Fruit fly (Drosophila melanogaster) whole organism, embryonic: ENCODE data around the gene CCAP.
A peak's percentile ranks its signal among the peaks of the same experiment; 100 is the strongest.

Source experiments
- Adf1 ChIP-seq: fragments of 200-800 bp; sonication (Bioruptor generic); IDR thresholded peaks from 2 replicates; pipeline ENCODE4 v1.3.6; 2022; ENCODE audit warnings: missing biosample characterization, missing genetic modification characterization
- Antp ChIP-seq: fragments of 200-800 bp; sonication (Bioruptor generic); optimal IDR thresholded peaks from 3 replicates; lab custom pipeline; 2016; ENCODE audit warnings: missing biosample characterization, missing genetic modification characterization
- Atf-2 ChIP-seq: fragments of 200-800 bp; sonication (Bioruptor generic); optimal IDR thresholded peaks from 2 replicates; lab custom pipeline; 2016; ENCODE audit warnings: missing biosample characterization, missing genetic modification characterization
- B-H2 ChIP-seq: fragments of 200-800 bp; sonication (Bioruptor generic); optimal IDR thresholded peaks from 2 replicates; lab custom pipeline; 2018; ENCODE audit warnings: missing biosample characterization, mild to moderate bottlenecking, missing genetic modification characterization
- CG11085 ChIP-seq: fragments of 200-800 bp; sonication (Bioruptor generic); IDR thresholded peaks from 2 replicates; pipeline ENCODE4 v1.3.6; 2022; ENCODE audit warnings: missing biosample characterization, missing genetic modification characterization
- CG11456 ChIP-seq: fragments of 200-800 bp; sonication (Bioruptor generic); IDR thresholded peaks from 3 replicates; pipeline ENCODE4 v1.3.6; 2022; ENCODE audit warnings: missing biosample characterization, missing genetic modification characterization
- CG11504 ChIP-seq: fragments of 200-800 bp; sonication (Bioruptor generic); optimal IDR thresholded peaks from 3 replicates; lab custom pipeline; 2019; ENCODE audit warnings: missing biosample characterization, mild to moderate bottlenecking, missing genetic modification characterization, moderate library complexity
- CG12391 ChIP-seq: fragments of 200-800 bp; sonication (Bioruptor generic); optimal IDR thresholded peaks from 3 replicates; lab custom pipeline; 2018; ENCODE audit warnings: missing biosample characterization, mild to moderate bottlenecking, missing genetic modification characterization, moderate library complexity
- CG13424 ChIP-seq: fragments of 200-800 bp; sonication (Bioruptor generic); optimal IDR thresholded peaks from 2 replicates; lab custom pipeline; 2019; ENCODE audit warnings: missing biosample characterization, mild to moderate bottlenecking, missing genetic modification characterization, moderate library complexity
- CG15073 ChIP-seq: fragments of 200-800 bp; sonication (Bioruptor generic); optimal IDR thresholded peaks from 2 replicates; lab custom pipeline; 2016; ENCODE audit warnings: missing biosample characterization, missing genetic modification characterization
- CG1529 ChIP-seq: fragments of 200-800 bp; sonication (Bioruptor generic); optimal IDR thresholded peaks from 3 replicates; lab custom pipeline; 2018; ENCODE audit warnings: missing biosample characterization, missing genetic modification characterization
- CG15601 ChIP-seq: fragments of 200-800 bp; sonication (Bioruptor generic); optimal IDR thresholded peaks from 3 replicates; lab custom pipeline; 2019; ENCODE audit warnings: missing biosample characterization, mild to moderate bottlenecking, missing genetic modification characterization, moderate library complexity
- CG1647 ChIP-seq: fragments of 200-800 bp; sonication (Bioruptor generic); optimal IDR thresholded peaks from 3 replicates; lab custom pipeline; 2016; ENCODE audit warnings: missing biosample characterization, missing genetic modification characterization
- CG16863 ChIP-seq: fragments of 200-800 bp; sonication (Bioruptor generic); optimal IDR thresholded peaks from 3 replicates; lab custom pipeline; 2016; ENCODE audit warnings: missing biosample characterization, missing genetic modification characterization
- CG17186 ChIP-seq: fragments of 200-800 bp; sonication (Bioruptor generic); optimal IDR thresholded peaks from 3 replicates; lab custom pipeline; 2017; ENCODE audit warnings: missing biosample characterization, missing genetic modification reagents, missing genetic modification characterization
- CG17328 ChIP-seq: fragments of 200-800 bp; sonication (Bioruptor generic); IDR thresholded peaks from 2 replicates; pipeline ENCODE4 v1.3.6; 2022; ENCODE audit warnings: missing biosample characterization, missing genetic modification characterization
- CG2120 ChIP-seq: fragments of 200-800 bp; sonication (Bioruptor generic); optimal IDR thresholded peaks from 3 replicates; lab custom pipeline; 2016; ENCODE audit warnings: missing biosample characterization, missing genetic modification characterization
- CG3065 ChIP-seq: fragments of 200-800 bp; sonication (Bioruptor generic); optimal IDR thresholded peaks from 2 replicates; lab custom pipeline; 2016; ENCODE audit warnings: missing biosample characterization, missing genetic modification characterization
- CG6765 ChIP-seq: fragments of 200-800 bp; sonication (Bioruptor generic); optimal IDR thresholded peaks from 3 replicates; lab custom pipeline; 2017; ENCODE audit warnings: missing biosample characterization, mild to moderate bottlenecking, missing genetic modification characterization
- CG6791 ChIP-seq: fragments of 200-800 bp; sonication (Bioruptor generic); IDR thresholded peaks from 3 replicates; pipeline ENCODE4 v1.3.6; 2022; ENCODE audit warnings: missing biosample characterization, missing genetic modification characterization; ENCODE audit not compliant: partially characterized antibody
- CG7372 ChIP-seq: fragments of 200-800 bp; sonication (Bioruptor generic); IDR thresholded peaks from 2 replicates; pipeline ENCODE4 v1.3.6; 2022; ENCODE audit warnings: missing biosample characterization, missing genetic modification characterization
- CG7786 ChIP-seq: fragments of 200-800 bp; sonication (Bioruptor generic); optimal IDR thresholded peaks from 2 replicates; lab custom pipeline; 2016; ENCODE audit warnings: missing biosample characterization, missing genetic modification characterization
- CG7928 ChIP-seq: fragments of 200-800 bp; sonication (Bioruptor generic); optimal IDR thresholded peaks from 2 replicates; lab custom pipeline; 2017; ENCODE audit warnings: missing biosample characterization, mild to moderate bottlenecking, missing genetic modification characterization
- CG8765 ChIP-seq: fragments of 200-800 bp; sonication (Bioruptor generic); IDR thresholded peaks from 2 replicates; pipeline ENCODE4 v1.3.6; 2022; ENCODE audit warnings: missing biosample characterization, missing genetic modification characterization
- CG9797 ChIP-seq: fragments of 200-800 bp; sonication (Bioruptor generic); optimal IDR thresholded peaks from 3 replicates; lab custom pipeline; 2018; ENCODE audit warnings: missing biosample characterization, mild to moderate bottlenecking, missing genetic modification characterization
- Dip3 ChIP-seq: fragments of 200-800 bp; sonication (Bioruptor generic); optimal IDR thresholded peaks from 3 replicates; lab custom pipeline; 2016; ENCODE audit warnings: missing biosample characterization, missing genetic modification characterization
- Hmr ChIP-seq: fragments of 200-800 bp; sonication (Bioruptor generic); optimal IDR thresholded peaks from 3 replicates; lab custom pipeline; 2017; ENCODE audit warnings: mild to moderate bottlenecking, missing biosample characterization, missing genetic modification reagents, missing genetic modification characterization
- Hr78 ChIP-seq, 2 experiments: fragments of 200-800 bp in 1 of 2; fragments of >200 bp in 1 of 2; sonication (Bioruptor generic) in 1 of 2; optimal IDR thresholded peaks; 2 replicates each; lab custom pipeline; 2017 to 2019; ENCODE audit warnings: missing biosample characterization in 2 of 2, missing genetic modification characterization in 2 of 2, mild to moderate bottlenecking in 1 of 2, moderate library complexity in 1 of 2
- NFAT ChIP-seq: fragments of 200-800 bp; sonication (Bioruptor generic); IDR thresholded peaks from 2 replicates; pipeline ENCODE4 v1.3.6; 2022; ENCODE audit warnings: missing biosample characterization, missing genetic modification characterization
- Neu2 ChIP-seq: fragments of 200-800 bp; sonication (Bioruptor generic); optimal IDR thresholded peaks from 3 replicates; lab custom pipeline; 2016; ENCODE audit warnings: missing biosample characterization, missing genetic modification characterization, borderline replicate concordance
- Nf-YB ChIP-seq: fragments of 200-800 bp; sonication (Bioruptor generic); optimal IDR thresholded peaks from 3 replicates; lab custom pipeline; 2019; ENCODE audit warnings: missing biosample characterization, mild to moderate bottlenecking, missing genetic modification characterization, moderate library complexity
- aop ChIP-seq: fragments of 200-800 bp; sonication (Bioruptor generic); IDR thresholded peaks from 2 replicates; pipeline ENCODE4 v1.3.6; 2022; ENCODE audit warnings: missing biosample characterization, missing genetic modification characterization
- ase ChIP-seq: fragments of 200-800 bp; sonication (Bioruptor generic); IDR thresholded peaks from 3 replicates; pipeline ENCODE4 v1.3.6; 2022; ENCODE audit warnings: missing biosample characterization, missing genetic modification characterization
- disco-r ChIP-seq: fragments of 200-800 bp; sonication (Bioruptor generic); optimal IDR thresholded peaks from 2 replicates; lab custom pipeline; 2016; ENCODE audit warnings: missing biosample characterization, missing genetic modification characterization
- dm ChIP-seq: fragments of 200-800 bp; sonication (Bioruptor generic); optimal IDR thresholded peaks from 3 replicates; lab custom pipeline; 2016; ENCODE audit warnings: missing biosample characterization, missing genetic modification characterization
- gcm2 ChIP-seq: fragments of 200-800 bp; sonication (Bioruptor generic); optimal IDR thresholded peaks from 2 replicates; lab custom pipeline; 2016; ENCODE audit warnings: missing biosample characterization, missing genetic modification characterization
- gfzf ChIP-seq: fragments of 200-800 bp; sonication (Bioruptor generic); optimal IDR thresholded peaks from 2 replicates; lab custom pipeline; 2016; ENCODE audit warnings: missing biosample characterization, mild to moderate bottlenecking, missing genetic modification characterization, moderate library complexity
- gro ChIP-seq: fragments of 200-800 bp; sonication (Bioruptor generic); optimal IDR thresholded peaks from 2 replicates; lab custom pipeline; 2016; ENCODE audit warnings: missing biosample characterization, missing genetic modification characterization
- gsb ChIP-seq: fragments of 200-800 bp; sonication (Bioruptor generic); IDR thresholded peaks from 2 replicates; pipeline ENCODE4 v1.3.6; 2022; ENCODE audit warnings: missing biosample characterization, missing genetic modification characterization
- klu ChIP-seq: fragments of 200-800 bp; sonication (Bioruptor generic); IDR thresholded peaks from 2 replicates; pipeline ENCODE4 v1.3.6; 2022; ENCODE audit warnings: missing biosample characterization, missing genetic modification characterization
- lbe ChIP-seq: fragments of 200-800 bp; sonication (Bioruptor generic); optimal IDR thresholded peaks from 2 replicates; lab custom pipeline; 2016; ENCODE audit warnings: missing biosample characterization, mild to moderate bottlenecking, missing genetic modification characterization
- lola ChIP-seq, 3 experiments: fragments of >200 bp in 2 of 3; fragments of 200-800 bp in 1 of 3; sonication (Bioruptor generic) in 1 of 3; optimal IDR thresholded peaks; 2 replicates each; lab custom pipeline; 2017 to 2019; ENCODE audit warnings: missing biosample characterization in 3 of 3, missing genetic modification characterization in 3 of 3, mild to moderate bottlenecking in 1 of 3, moderate library complexity in 1 of 3
- nerfin-1 ChIP-seq: fragments of 200-800 bp; sonication (Bioruptor generic); optimal IDR thresholded peaks from 3 replicates; lab custom pipeline; 2019; ENCODE audit warnings: missing biosample characterization, mild to moderate bottlenecking, missing genetic modification characterization, moderate library complexity
- pum ChIP-seq: fragments of 200-800 bp; sonication (Bioruptor generic); optimal IDR thresholded peaks from 2 replicates; lab custom pipeline; 2016; ENCODE audit warnings: missing biosample characterization, missing genetic modification characterization
- sc ChIP-seq, 3 experiments: fragments of >200 bp in 2 of 3; fragments of 200-800 bp in 1 of 3; sonication (Bioruptor generic) in 1 of 3; optimal IDR thresholded peaks; 2 replicates in 2 of 3; 3 replicates in 1 of 3; lab custom pipeline; 2017; ENCODE audit warnings: mild to moderate bottlenecking in 1 of 3, missing biosample characterization in 1 of 3, missing genetic modification characterization in 1 of 3, missing genetic modification reagents in 1 of 3
- scrt ChIP-seq: fragments of 200-800 bp; sonication (Bioruptor generic); optimal IDR thresholded peaks from 2 replicates; lab custom pipeline; 2018; ENCODE audit warnings: missing biosample characterization, mild to moderate bottlenecking, missing genetic modification characterization, moderate library complexity
- stc ChIP-seq: fragments of 200-800 bp; sonication (Bioruptor generic); IDR thresholded peaks from 2 replicates; pipeline ENCODE4 v1.3.6; 2022; ENCODE audit warnings: missing biosample characterization, missing genetic modification characterization
- tup ChIP-seq: fragments of 200-800 bp; sonication (Bioruptor generic); optimal IDR thresholded peaks from 2 replicates; lab custom pipeline; 2016; ENCODE audit warnings: missing biosample characterization, mild to moderate bottlenecking, missing genetic modification characterization, moderate library complexity
- wek ChIP-seq: fragments of 200-800 bp; sonication (Bioruptor generic); optimal IDR thresholded peaks from 3 replicates; lab custom pipeline; 2018; ENCODE audit warnings: missing biosample characterization, mild to moderate bottlenecking, missing genetic modification characterization, moderate library complexity

The CCAP gene

DNA sequence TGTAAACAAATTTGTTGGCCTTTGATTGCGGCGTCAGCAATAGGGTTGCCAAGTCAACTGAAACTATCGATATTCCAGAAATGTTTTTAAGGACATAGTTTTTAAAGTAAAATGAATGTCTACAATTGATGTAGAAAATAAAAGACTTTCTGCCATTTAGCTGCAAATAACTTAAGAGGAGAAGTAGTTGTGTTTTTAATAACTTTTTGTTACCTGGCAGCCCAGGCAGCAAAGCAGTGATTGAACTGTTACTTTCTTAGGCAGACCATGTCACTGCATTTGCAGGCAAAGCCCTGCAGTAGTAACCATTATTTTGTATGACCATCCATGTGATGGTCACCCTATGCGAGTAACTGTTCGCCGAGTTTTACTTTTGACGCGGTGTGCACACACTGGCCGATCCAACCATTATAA lies 48.7 kb upstream of the CCAP start, which contains the start of the genes rumi, CG7029 and Usp12-46:
rumi (minus strand) TSS at position 64 of the 414 bp plus-strand sequence.
CG7029 (plus strand) TSS at position 368 of the 414 bp plus-strand sequence.
Usp12-46 (plus strand) TSS at position 368 of the 414 bp plus-strand sequence.
- peak; percentile 63 for TF ChIP-seq CG6765
- TF ChIP-seq CG7786 (GFP tag; lab: Kevin White, UChicago) = peak; percentile 92
- TF ChIP-seq CG15073 (GFP tag; lab: Kevin White, UChicago) = peak; percentile 43
- peak; percentile 87 for TF ChIP-seq Atf-2 (GFP tag; lab: Kevin White, UChicago)
- TF ChIP-seq gcm2 = peak; percentile 67
- TF ChIP-seq aop (GFP tag; lab: Robert Waterston, UW) = peak; percentile 43; the same call in 1 of the 2 replicates
- TF ChIP-seq gsb (GFP tag; lab: Robert Waterston, UW) = peak; percentile 46; the same call in 1 of the 2 replicates
- TF ChIP-seq nerfin-1 (tag; lab: Kevin White, UChicago) = peak; percentile 78
- TF ChIP-seq CG11085 = 0 out of 2 replicates have a peak, but pooled peaks have one; percentile 29
- no peak for TF ChIP-seq Hr78 (GFP tag; optimal IDR thresholded peaks at IDR 0.05; lab: Kevin White, UChicago)
- TF ChIP-seq CG9797 (GFP tag; lab: Kevin White, UChicago) = peak; percentile 41
- TF ChIP-seq CG1529 (GFP tag; lab: Kevin White, UChicago) = peak; percentile 58
- TF ChIP-seq CG16863 (GFP tag; lab: Kevin White, UChicago) = peak; percentile 90
- peak; percentile 58 for TF ChIP-seq CG7928 (GFP tag; lab: Kevin White, UChicago)
- TF ChIP-seq klu = peak; percentile 63
- peak; percentile 78 for TF ChIP-seq stc (GFP tag; lab: Robert Waterston, UW)
- TF ChIP-seq CG6791 (GFP tag; lab: Robert Waterston, UW) = peak; percentile 73; the same call in 2 of the 3 replicates
- TF ChIP-seq CG11456 = peak; percentile 86
- TF ChIP-seq Neu2 (GFP tag; lab: Kevin White, UChicago) = peak; percentile 79
- TF ChIP-seq ase (GFP tag; lab: Robert Waterston, UW) = peak; percentile 81
- TF ChIP-seq Adf1 (GFP tag; lab: Robert Waterston, UW) = peak; percentile 41; the same call in 1 of the 2 replicates
- peak; percentile 57 for TF ChIP-seq Nf-YB (GFP tag; lab: Kevin White, UChicago)
- TF ChIP-seq CG8765 (GFP tag; lab: Robert Waterston, UW) = peak; percentile 82
- peak; percentile 92 for TF ChIP-seq Dip3 (GFP tag; lab: Kevin White, UChicago)
- peak; percentile 23 for TF ChIP-seq wek (GFP tag; lab: Kevin White, UChicago)
- TF ChIP-seq CG3065 (GFP tag; lab: Kevin White, UChicago) = peak; percentile 74
- TF ChIP-seq disco-r (GFP tag; lab: Kevin White, UChicago) = peak; percentile 57
- peak; percentile 82 for TF ChIP-seq B-H2 (GFP tag; lab: Kevin White, UChicago)
- TF ChIP-seq CG1647 (GFP tag; lab: Kevin White, UChicago) = peak; percentile 90
- peak; percentile 44 for TF ChIP-seq gfzf (GFP tag; lab: Kevin White, UChicago)
- TF ChIP-seq CG11504 = peak; percentile 87
- TF ChIP-seq dm (GFP tag; lab: Kevin White, UChicago) = peak; percentile 76
- peak; percentile 79 for TF ChIP-seq scrt (GFP tag; lab: Kevin White, UChicago)
- no peak for TF ChIP-seq sc (optimal IDR thresholded peaks at IDR 0.05; lab: Kevin White, UChicago)
- TF ChIP-seq sc (GFP tag; optimal IDR thresholded peaks at IDR 0.05; lab: Kevin White, UChicago) = peak; percentile 69
- peak; percentile 38 for TF ChIP-seq tup
- TF ChIP-seq CG15601 (tag; lab: Kevin White, UChicago) = peak; percentile 85
- peak; percentile 79 for TF ChIP-seq lbe (GFP tag; lab: Kevin White, UChicago)
- TF ChIP-seq pum (GFP tag; lab: Kevin White, UChicago) = peak; percentile 89
- peak; percentile 82 for TF ChIP-seq CG7372
- peak; percentile 90 for TF ChIP-seq CG13424
- TF ChIP-seq NFAT (GFP tag; lab: Robert Waterston, UW) = peak; percentile 84
- peak; percentile 92 for TF ChIP-seq CG12391 (tag; lab: Kevin White, UChicago)
- TF ChIP-seq CG2120 (GFP tag; lab: Kevin White, UChicago) = peak; percentile 93
- peak; percentile 83 for TF ChIP-seq Hmr (GFP tag; lab: Kevin White, UChicago)
- peak; percentile 91 for TF ChIP-seq gro (GFP tag; lab: Kevin White, UChicago)
- peak in 1 of 3 experiments; percentile 84 for TF ChIP-seq lola (GFP tag; optimal IDR thresholded peaks at IDR 0.05; lab: Kevin White, UChicago)
- TF ChIP-seq CG17186 (GFP tag; lab: Kevin White, UChicago) = peak; percentile 76
- TF ChIP-seq CG17328 = peak; percentile 90
- TF ChIP-seq Antp = peak; percentile 93
